Fruit fly (Drosophila melanogaster) whole organism, prepupa: ENCODE data around the gene CG7785.
A peak's percentile ranks its signal among the peaks of the same experiment; 100 is the strongest.

Experiments used
- CG11294 ChIP-seq: fragments of 200-800 bp; sonication (Bioruptor generic); IDR thresholded peaks from 2 replicates; pipeline ENCODE4 v1.3.6; 2022; ENCODE audit warnings: missing biosample characterization, missing genetic modification characterization
- CG11762 ChIP-seq: fragments of 200-800 bp; sonication (Bioruptor generic); optimal IDR thresholded peaks from 3 replicates; lab custom pipeline; 2016; ENCODE audit warnings: missing biosample characterization, missing genetic modification characterization; ENCODE audit not compliant: insufficient read depth
- CG15336 ChIP-seq: fragments of 200-800 bp; sonication (Bioruptor generic); IDR thresholded peaks from 2 replicates; pipeline ENCODE4 v1.3.6; 2022; ENCODE audit warnings: missing biosample characterization, missing genetic modification characterization
- CG16779 ChIP-seq: fragments of 200-800 bp; sonication (Bioruptor generic); optimal IDR thresholded peaks from 3 replicates; lab custom pipeline; 2017; ENCODE audit warnings: missing biosample characterization, mild to moderate bottlenecking, missing genetic modification characterization
- CG31627 ChIP-seq: fragments of 200-800 bp; sonication (Bioruptor generic); optimal IDR thresholded peaks from 3 replicates; lab custom pipeline; 2016; ENCODE audit warnings: missing biosample characterization, missing genetic modification characterization
- CG34406 ChIP-seq: fragments of 200-800 bp; sonication (Bioruptor generic); optimal IDR thresholded peaks from 3 replicates; lab custom pipeline; 2016; ENCODE audit warnings: missing biosample characterization, missing genetic modification characterization
- CG3919 ChIP-seq: fragments of 200-800 bp; sonication (Bioruptor generic); optimal IDR thresholded peaks from 3 replicates; lab custom pipeline; 2016; ENCODE audit warnings: missing biosample characterization, missing genetic modification characterization
- CG6163 ChIP-seq: fragments of 200-800 bp; sonication (Bioruptor generic); IDR thresholded peaks from 3 replicates; pipeline ENCODE4 v1.3.6; 2022; ENCODE audit warnings: missing biosample characterization, missing genetic modification characterization
- CG6276 ChIP-seq: fragments of 200-800 bp; sonication (Bioruptor generic); optimal IDR thresholded peaks from 2 replicates; lab custom pipeline; 2017; ENCODE audit warnings: missing biosample characterization, mild to moderate bottlenecking, missing genetic modification characterization
- CG6792 ChIP-seq: fragments of 200-800 bp; sonication (Bioruptor generic); optimal IDR thresholded peaks from 3 replicates; lab custom pipeline; 2016; ENCODE audit warnings: missing biosample characterization, missing genetic modification characterization
- CG8632 ChIP-seq: fragments of 200-800 bp; sonication (Bioruptor generic); optimal IDR thresholded peaks from 3 replicates; lab custom pipeline; 2016; ENCODE audit warnings: missing biosample characterization, missing genetic modification characterization
- Eip75B ChIP-seq: fragments of 200-800 bp; sonication (Bioruptor generic); optimal IDR thresholded peaks from 3 replicates; lab custom pipeline; 2016; ENCODE audit warnings: missing biosample characterization, missing genetic modification characterization
- Eip78C ChIP-seq: fragments of 200-800 bp; sonication (Bioruptor generic); peaks from one replicate; lab custom pipeline; 2016; ENCODE audit warnings: missing biosample characterization, missing genetic modification characterization
- Eip93F ChIP-seq: fragments of 200-800 bp; sonication (Bioruptor generic); optimal IDR thresholded peaks from 2 replicates; lab custom pipeline; 2016; ENCODE audit warnings: missing biosample characterization, mild to moderate bottlenecking, missing genetic modification characterization
- OdsH ChIP-seq: fragments of 200-800 bp; sonication (Bioruptor generic); optimal IDR thresholded peaks from 3 replicates; lab custom pipeline; 2016; ENCODE audit warnings: missing biosample characterization, missing genetic modification characterization
- Sox102F ChIP-seq: fragments of 200-800 bp; sonication (Bioruptor generic); optimal IDR thresholded peaks from 2 replicates; lab custom pipeline; 2016; ENCODE audit warnings: missing biosample characterization, mild to moderate bottlenecking, missing genetic modification characterization
- Sox14 ChIP-seq: fragments of 200-800 bp; sonication (Bioruptor generic); optimal IDR thresholded peaks from 3 replicates; lab custom pipeline; 2016; ENCODE audit warnings: missing biosample characterization, missing genetic modification characterization
- Sox15 ChIP-seq: fragments of 200-800 bp; sonication (Bioruptor generic); optimal IDR thresholded peaks from 3 replicates; lab custom pipeline; 2016; ENCODE audit warnings: missing biosample characterization, missing genetic modification characterization
- dsx ChIP-seq: fragments of 200-800 bp; optimal IDR thresholded peaks from 3 replicates; lab custom pipeline; 2019; ENCODE audit warnings: missing biosample characterization, mild to moderate bottlenecking, missing genetic modification characterization, moderate library complexity; ENCODE audit not compliant: poor library complexity, severe bottlenecking
- eg ChIP-seq: fragments of 200-800 bp; sonication (Bioruptor generic); IDR thresholded peaks from 3 replicates; pipeline ENCODE4 v1.3.6; 2022; ENCODE audit warnings: missing biosample characterization, missing genetic modification characterization
- esn ChIP-seq: fragments of 200-800 bp; sonication (Bioruptor generic); optimal IDR thresholded peaks from 2 replicates; lab custom pipeline; 2016; ENCODE audit warnings: missing biosample characterization, mild to moderate bottlenecking, missing genetic modification characterization, moderate library complexity
- fd59A ChIP-seq: fragments of 200-800 bp; sonication (Bioruptor generic); optimal IDR thresholded peaks from 2 replicates; lab custom pipeline; 2017; ENCODE audit warnings: missing biosample characterization, mild to moderate bottlenecking, missing genetic modification characterization, missing genetic modification reagents
- fd85E ChIP-seq: fragments of 200-800 bp; sonication (Bioruptor generic); optimal IDR thresholded peaks from 3 replicates; lab custom pipeline; 2016; ENCODE audit warnings: missing biosample characterization, missing genetic modification characterization
- pdm3 ChIP-seq: fragments of 200-800 bp; sonication (Bioruptor generic); optimal IDR thresholded peaks from 3 replicates; lab custom pipeline; 2016; ENCODE audit warnings: missing biosample characterization, missing genetic modification characterization
- ss ChIP-seq, 2 experiments: fragments of 200-800 bp; sonication (Bioruptor generic); optimal IDR thresholded peaks; 2 replicates in 1 of 2; 3 replicates in 1 of 2; lab custom pipeline; 2017 to 2018; ENCODE audit warnings: mild to moderate bottlenecking in 2 of 2, missing biosample characterization in 2 of 2, missing genetic modification characterization in 2 of 2, moderate library complexity in 1 of 2
- svp ChIP-seq: fragments of 200-800 bp; sonication (Bioruptor generic); peaks from one replicate; lab custom pipeline; 2016; ENCODE audit warnings: missing biosample characterization, missing genetic modification characterization
- topi ChIP-seq: fragments of 200-800 bp; sonication (Bioruptor generic); optimal IDR thresholded peaks from 3 replicates; lab custom pipeline; 2016; ENCODE audit warnings: missing biosample characterization, missing genetic modification characterization
- vri ChIP-seq: fragments of 200-800 bp; sonication (Bioruptor generic); optimal IDR thresholded peaks from 3 replicates; lab custom pipeline; 2016; ENCODE audit warnings: missing biosample characterization, mild to moderate bottlenecking, missing genetic modification characterization

The CG7785 gene

dm6 chr3R:18049272-18050015 lies 28.0 kb downstream of the CG7785 start (continued):
- peak; percentile 61 for TF ChIP-seq CG6792 (GFP tag; lab: Kevin White, UChicago)
- peak; percentile 0 for TF ChIP-seq Sox102F
- TF ChIP-seq CG3919, result peak; percentile 71
- peak; percentile 51 for TF ChIP-seq CG8632 (GFP tag; lab: Kevin White, UChicago)
- TF ChIP-seq dsx (GFP tag; lab: Kevin White, UChicago), result peak; percentile 34
- peak; percentile 30 for TF ChIP-seq CG16779
- TF ChIP-seq fd59A (GFP tag; lab: Kevin White, UChicago), result peak; percentile 63
- TF ChIP-seq Sox14 (GFP tag; lab: Kevin White, UChicago), result peak; percentile 52
- peak; percentile 30 to 60 for TF ChIP-seq ss (GFP tag; optimal IDR thresholded peaks at IDR 0.05; lab: Kevin White, UChicago)

- TF ChIP-seq dsx (GFP tag; lab: Kevin White, UChicago), result peak; percentile 51
- TF ChIP-seq Eip93F, result no peak
- no peak for TF ChIP-seq CG11294
- TF ChIP-seq fd85E (GFP tag; lab: Kevin White, UChicago), result no peak
- TF ChIP-seq vri (GFP tag; lab: Kevin White, UChicago), result no peak
- TF ChIP-seq, all 60 proteins: peak for 1
Measured at dm6 chr3R:18050016-18050556, 28.7 kb downstream of the CG7785 start.

- TF ChIP-seq svp (GFP tag; lab: Kevin White, UChicago) (peak; percentile 72), Eip78C (GFP tag; lab: Kevin White, UChicago) (peak; percentile 47), pdm3 (GFP tag; lab: Kevin White, UChicago) (no peak), eg (GFP tag; lab: Robert Waterston, UW) (0 out of 3 replicates have a peak, but pooled peaks have one; percentile 17), CG15336 (no peak), CG34406 (GFP tag; lab: Kevin White, UChicago) (no peak)
Measured at dm6 chr3R:18050585-18050984, 29.2 kb downstream of the CG7785 start.

- peak; percentile 68 for TF ChIP-seq vri (GFP tag; lab: Kevin White, UChicago)
- TF ChIP-seq svp (GFP tag; lab: Kevin White, UChicago), result peak; percentile 62
- TF ChIP-seq dsx (GFP tag; lab: Kevin White, UChicago), result peak; percentile 92
- TF ChIP-seq CG31627, result no peak
- TF ChIP-seq OdsH (GFP tag; lab: Kevin White, UChicago), result no peak
- no peak for TF ChIP-seq Eip75B (GFP tag; lab: Kevin White, UChicago)
- TF ChIP-seq Eip78C (GFP tag; lab: Kevin White, UChicago), result peak; percentile 16
- 0 out of 3 replicates have a peak, but pooled peaks have one; percentile 10 for TF ChIP-seq CG6163 (GFP tag; lab: Robert Waterston, UW)
- TF ChIP-seq, all 60 proteins: peak for 5
Measured at dm6 chr3R:18052799-18053586, 31.6 kb downstream of the CG7785 start, which contains the start of gene htl. Gene htl (minus strand): TSS chr3R:18052984.

- TF ChIP-seq Eip75B (GFP tag; lab: Kevin White, UChicago) (peak; percentile 1), esn (GFP tag; lab: Kevin White, UChicago) (no peak), eg (GFP tag; lab: Robert Waterston, UW) (0 out of 3 replicates have a peak, but pooled peaks have one; percentile 28), topi (GFP tag; lab: Kevin White, UChicago) (no peak), Sox15 (GFP tag; lab: Kevin White, UChicago) (no peak), CG3919 (peak; percentile 11), CG11762 (GFP tag; lab: Kevin White, UChicago) (no peak), CG15336 (0 out of 2 replicates have a peak, but pooled peaks have one; percentile 8), CG6276 (GFP tag; lab: Kevin White, UChicago) (peak; percentile 54), CG6163 (GFP tag; lab: Robert Waterston, UW) (peak; percentile 57; the same call in 2 of the 3 replicates)
Measured at dm6 chr3R:18058401-18058800, 37.0 kb downstream of the CG7785 start.
